Worm (Caenorhabditis elegans): Measurements from ENCODE around the gene C49C3.9.

The C49C3.9 gene

ce11 chrIV:17342179-17342578 lies at the start of gene C49C3.9:
TSS of gene C49C3.9 (minus strand) at chrIV:17342314.
- TF ChIP-seq C06A6.2 (GFP tag; conservative IDR thresholded peaks at IDR 0.05) (no peak), Y95B8A.8 (GFP tag; IDR thresholded peaks at IDR 0.05) (no peak), ets-4 (GFP tag; optimal IDR thresholded peaks at IDR 0.05) (peak; percentile 20), nhr-80 (tag; optimal IDR thresholded peaks at IDR 0.05) (peak; percentile 80)

DNA sequence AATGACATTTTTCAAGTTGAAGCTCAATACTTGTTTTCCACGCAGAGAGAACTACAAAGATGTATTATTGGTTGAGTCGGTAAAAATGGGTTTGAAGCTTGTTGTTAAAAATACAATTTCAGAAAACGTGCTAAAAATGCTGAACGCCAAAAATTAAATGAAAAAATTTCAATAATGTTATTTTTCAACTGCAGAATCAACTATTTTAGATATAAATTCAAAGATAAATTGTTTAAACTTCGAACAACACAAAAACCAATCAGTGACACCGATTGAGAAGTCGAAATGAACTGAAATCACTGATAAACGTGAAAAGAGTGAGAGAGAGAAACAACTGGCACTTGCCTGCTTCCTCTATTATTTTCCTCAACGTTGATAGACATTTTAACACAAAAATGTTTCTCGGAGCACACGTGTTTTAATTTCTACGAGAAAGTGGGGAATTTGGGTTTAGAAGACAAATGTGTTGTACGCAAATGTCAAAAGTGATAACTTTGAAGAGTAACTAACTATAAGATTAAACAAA lies 45.4 kb upstream of the C49C3.9 start, which contains the start of gene T02D1.8:
Gene T02D1.8 (minus strand): TSS at position 51 of the 526 bp plus-strand sequence.
- TF ChIP-seq ets-4 (GFP tag; optimal IDR thresholded peaks at IDR 0.05) (no peak), zfh-2 (GFP tag; conservative IDR thresholded peaks at IDR 0.05) (no peak), rpc-1 (optimal IDR thresholded peaks at IDR 0.05) (no peak), rpc-1 (tag; optimal IDR thresholded peaks at IDR 0.05) (no peak), nhr-80 (tag; optimal IDR thresholded peaks at IDR 0.05) (peak; percentile 86), aptf-3 (GFP tag; IDR thresholded peaks at IDR 0.05) (no peak), lir-1 (GFP tag; conservative IDR thresholded peaks at IDR 0.05) (no peak), Y56A3A.18 (GFP tag; IDR thresholded peaks at IDR 0.05) (no peak), B0019.2 (GFP tag; conservative IDR thresholded peaks at IDR 0.05) (no peak), snpc-3.4 (tag; optimal IDR thresholded peaks at IDR 0.05) (no peak), snpc-4 (GFP tag; optimal IDR thresholded peaks at IDR 0.05) (no peak), snpc-4 (tag; optimal IDR thresholded peaks at IDR 0.05) (no peak), let-607 (tag; optimal IDR thresholded peaks at IDR 0.05) (peak; percentile 18 to 49), ceh-91 (GFP tag; IDR thresholded peaks at IDR 0.05) (no peak), nfya-1 (tag; optimal IDR thresholded peaks at IDR 0.05; ENCODE audit: borderline replicate concordance, insufficient read depth) (no peak)

- TF ChIP-seq D2030.7 (GFP tag; IDR thresholded peaks at IDR 0.05) (no peak), B0336.3 (GFP tag; IDR thresholded peaks at IDR 0.05) (no peak), unc-62 (GFP tag; optimal IDR thresholded peaks at IDR 0.05) (no peak), B0035.1 (tag; optimal IDR thresholded peaks at IDR 0.05) (no peak), lir-1 (GFP tag; conservative IDR thresholded peaks at IDR 0.05) (no peak), ceh-40 (GFP tag; IDR thresholded peaks at IDR 0.05) (no peak), madf-8 (GFP tag; conservative IDR thresholded peaks at IDR 0.05) (no peak), snpc-1.1 (tag; optimal IDR thresholded peaks at IDR 0.05; ENCODE audit: insufficient read depth) (no peak), F57C9.4 (tag; optimal IDR thresholded peaks at IDR 0.05) (no peak)
Measured at ce11 chrIV:17383046-17383445, 40.9 kb upstream of the C49C3.9 start, which contains the start of gene C30H6.12. TSS of gene C30H6.12 (plus strand) at chrIV:17383346.

DNA sequence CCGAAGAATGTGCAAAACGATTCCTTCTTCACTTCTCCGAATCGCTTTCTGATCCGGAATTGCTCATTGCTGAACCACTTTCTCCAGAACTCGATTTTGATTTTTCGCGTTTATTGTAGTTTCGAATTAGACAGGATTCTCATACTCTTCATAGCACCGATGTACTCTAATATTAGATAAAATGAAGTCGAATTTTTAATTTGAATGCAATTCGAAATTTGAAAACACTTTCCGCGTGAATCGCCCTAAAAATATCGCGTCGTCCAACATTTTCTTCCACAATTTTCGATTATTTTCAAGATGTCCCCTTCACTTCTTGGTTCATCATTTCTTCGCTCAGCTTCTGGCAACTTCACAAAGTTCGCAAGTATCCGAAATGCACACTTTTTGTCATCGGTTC lies 39.9 kb upstream of the C49C3.9 start, which contains the start of gene C30H6.8:
Gene C30H6.8 (plus strand): TSS at position 301 of the 400 bp plus-strand sequence.
- no peak for TF ChIP-seq F57A8.1 (GFP tag; optimal IDR thresholded peaks at IDR 0.05)

DNA sequence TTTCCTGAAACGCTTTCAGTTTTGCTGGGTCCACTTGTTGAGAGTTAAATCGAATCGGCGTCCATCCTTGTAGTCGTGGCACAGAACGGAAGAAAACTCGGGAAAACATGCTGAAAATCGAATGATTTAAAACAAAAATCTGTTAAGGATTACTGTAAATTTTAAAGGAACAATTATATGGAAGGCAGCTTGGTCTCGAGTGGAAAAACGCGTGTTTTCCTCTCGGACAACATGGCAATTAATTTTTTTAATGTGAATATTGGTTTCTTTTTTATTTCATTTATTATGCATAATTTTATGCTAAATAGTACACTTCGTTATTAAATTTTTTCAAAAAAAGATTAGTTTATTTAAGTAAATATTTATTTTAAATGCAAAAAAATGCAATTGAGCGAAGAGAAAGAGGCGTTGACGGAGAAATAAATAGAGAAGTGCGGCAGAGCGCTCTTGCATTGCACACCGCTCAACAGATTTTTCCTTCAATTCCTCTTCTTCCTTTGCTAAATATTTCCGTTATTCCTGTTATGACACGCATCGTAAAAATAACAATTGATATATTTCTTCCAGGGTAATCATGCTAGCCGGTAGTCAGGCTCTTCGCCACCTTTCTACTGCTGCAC lies 38.1 kb upstream of the C49C3.9 start, which contains the start of the genes C30H6.9 and dlat-2:
Gene C30H6.9 (minus strand): TSS at position 110 of the 620 bp plus-strand sequence.
Gene dlat-2 (plus strand): TSS at position 566 of the 620 bp plus-strand sequence.
- TF ChIP-seq attf-5 (GFP tag; optimal IDR thresholded peaks at IDR 0.05) (peak; percentile 32), rpc-1 (optimal IDR thresholded peaks at IDR 0.05) (no peak), rpc-1 (tag; optimal IDR thresholded peaks at IDR 0.05) (no peak), gei-17 (GFP tag; optimal IDR thresholded peaks at IDR 0.05) (no peak), F52B5.7 (tag; optimal IDR thresholded peaks at IDR 0.05) (no peak), mes-4 (tag; optimal IDR thresholded peaks at IDR 0.05) (no peak), ccch-3 (GFP tag; optimal IDR thresholded peaks at IDR 0.05) (no peak), attf-6 (GFP tag; IDR thresholded peaks at IDR 0.05) (peak; percentile 65; the same call in 1 of the 2 replicates), Y95B8A.8 (GFP tag; IDR thresholded peaks at IDR 0.05) (no peak), madf-6 (GFP tag; IDR thresholded peaks at IDR 0.05) (peak; percentile 62), F33H1.4 (GFP tag; IDR thresholded peaks at IDR 0.05) (peak; percentile 80), nhr-80 (tag; optimal IDR thresholded peaks at IDR 0.05) (no peak), F49E8.2 (tag; optimal IDR thresholded peaks at IDR 0.05; ENCODE audit: insufficient read depth) (no peak), lin-54 (GFP tag; optimal IDR thresholded peaks at IDR 0.05) (peak; percentile 3), lin-40 (tag; optimal IDR thresholded peaks at IDR 0.05) (no peak), Y56A3A.18 (GFP tag; IDR thresholded peaks at IDR 0.05) (no peak), mcd-1 (GFP tag; IDR thresholded peaks at IDR 0.05) (peak; percentile 77), lsl-1 (GFP tag; optimal IDR thresholded peaks at IDR 0.05) (peak; percentile 73), lir-1 (GFP tag; conservative IDR thresholded peaks at IDR 0.05) (no peak), snpc-4 (GFP tag; optimal IDR thresholded peaks at IDR 0.05) (peak; percentile 24), snpc-4 (tag; optimal IDR thresholded peaks at IDR 0.05) (peak in 3 of 4 experiments; percentile 72 to 84 (median 83))
